Fruit fly (Drosophila melanogaster): ENCODE results near the gene xit.

The xit gene

DNA sequence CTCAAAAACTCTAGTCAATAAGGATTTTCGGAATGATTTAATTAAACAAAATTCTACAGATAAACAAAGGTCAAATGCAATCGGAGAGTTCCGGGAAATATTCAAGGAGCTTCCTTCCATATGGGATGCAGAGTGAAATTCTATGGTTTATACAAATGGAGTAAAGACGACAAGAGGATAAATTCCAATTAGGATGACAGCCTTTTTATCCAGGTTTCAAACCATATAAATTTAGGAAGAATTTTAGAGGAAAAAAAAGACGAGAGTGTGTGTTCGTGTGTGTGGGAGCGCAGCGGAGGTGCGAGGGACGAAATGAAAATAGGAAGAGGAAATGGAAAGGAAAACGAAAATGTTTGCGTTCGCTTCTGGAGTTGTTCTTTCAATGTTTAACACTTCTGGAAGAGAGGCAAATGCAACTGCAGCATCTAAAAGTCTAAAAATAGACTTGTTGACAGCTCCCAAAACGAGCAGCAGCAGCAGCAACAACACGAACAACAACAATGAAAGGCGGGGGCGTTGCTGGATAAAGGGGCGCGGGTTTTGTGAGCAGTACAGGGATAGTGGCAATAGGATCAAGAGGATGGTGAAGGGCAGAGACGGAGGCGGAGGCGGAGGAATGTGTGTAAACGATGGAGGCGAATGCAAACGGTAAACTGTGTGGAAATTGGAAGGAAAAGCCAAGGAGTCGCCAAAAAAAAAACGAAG lies 18.3 kb upstream of the xit start:
- TF ChIP-seq stwl (tag; optimal IDR thresholded peaks at IDR 0.05), result peak; percentile 7
- TF ChIP-seq insv (GFP tag; optimal IDR thresholded peaks at IDR 0.05), result peak; percentile 86 to 97
- no peak for TF ChIP-seq Atf6 (GFP tag; IDR thresholded peaks at IDR 0.05)
- peak; percentile 1 for TF ChIP-seq psq (GFP tag; optimal IDR thresholded peaks at IDR 0.05)
- 0 out of 2 replicates have a peak, but pooled peaks have one; percentile 50 for TF ChIP-seq aop (GFP tag; IDR thresholded peaks at IDR 0.05)
- TF ChIP-seq CG4360 (GFP tag; IDR thresholded peaks at IDR 0.05), result peak; percentile 86
- peak; percentile 18 for TF ChIP-seq zf30C (GFP tag; optimal IDR thresholded peaks at IDR 0.05)
- peak; percentile 11 for TF ChIP-seq zen (tag; optimal IDR thresholded peaks at IDR 0.05)
- TF ChIP-seq sr (GFP tag; IDR thresholded peaks at IDR 0.05), result peak; percentile 51; the same call in 2 of the 3 replicates
- peak; percentile 22 for TF ChIP-seq sens (GFP tag)
- peak; percentile 95 for TF ChIP-seq crol (GFP tag; IDR thresholded peaks at IDR 0.05)
- TF ChIP-seq Elba2 (GFP tag; optimal IDR thresholded peaks at IDR 0.05), result peak; percentile 38
- TF ChIP-seq pita (GFP tag; optimal IDR thresholded peaks at IDR 0.05), result peak; percentile 36
- no peak for TF ChIP-seq Hmr (GFP tag; optimal IDR thresholded peaks at IDR 0.05)
- TF ChIP-seq Usf (GFP tag; optimal IDR thresholded peaks at IDR 0.05), result no peak
- TF ChIP-seq Ets65A (GFP tag), result peak; percentile 2
- TF ChIP-seq Dek (tag; optimal IDR thresholded peaks at IDR 0.05), result no peak
- no peak for TF ChIP-seq H15 (GFP tag; IDR thresholded peaks at IDR 0.05)
- TF ChIP-seq Med (GFP tag), result peak; percentile 38
- TF ChIP-seq cad (GFP tag; optimal IDR thresholded peaks at IDR 0.05), result no peak
- no peak for TF ChIP-seq NC2α (GFP tag; optimal IDR thresholded peaks at IDR 0.05)
- TF ChIP-seq B-H1 (GFP tag; IDR thresholded peaks at IDR 0.05), result no peak

DNA sequence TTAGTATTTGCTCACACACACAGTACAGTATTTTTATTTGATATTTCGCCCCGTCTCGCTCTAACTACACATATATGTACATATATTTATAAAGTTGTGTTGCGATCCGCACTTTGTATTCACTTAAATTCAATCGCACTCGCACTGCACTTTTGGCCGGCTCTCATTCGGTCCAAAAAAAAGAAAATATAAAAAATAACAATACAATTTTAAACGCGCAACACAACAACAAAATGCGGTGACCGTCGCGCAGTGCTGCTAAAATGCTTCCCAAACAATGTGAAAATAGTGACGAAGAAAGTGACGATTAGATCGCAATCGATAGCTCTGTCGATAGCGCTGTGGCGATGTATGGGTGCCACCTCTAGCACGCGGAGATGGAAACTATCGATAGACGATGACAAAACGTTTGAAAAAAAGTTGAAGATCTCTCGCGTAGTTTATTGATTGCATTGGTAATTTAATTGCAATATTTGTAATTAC lies 17.5 kb upstream of the xit start, which contains the start of the genes C3G and pod1:
TSS of gene C3G (minus strand) at position 282 of the 483 bp plus-strand sequence.
TSS of gene pod1 (plus strand) at position 373 of the 483 bp plus-strand sequence.
- TF ChIP-seq CG13123 (GFP tag; optimal IDR thresholded peaks at IDR 0.05) (no peak), crp (GFP tag; optimal IDR thresholded peaks at IDR 0.05) (peak in 1 of 2 experiments; percentile 26), Hmr (GFP tag; optimal IDR thresholded peaks at IDR 0.05) (peak; percentile 59), CG4424 (GFP tag; optimal IDR thresholded peaks at IDR 0.05) (peak; percentile 30), Nf-YB (GFP tag; optimal IDR thresholded peaks at IDR 0.05) (peak; percentile 21), B-H2 (GFP tag; optimal IDR thresholded peaks at IDR 0.05) (peak; percentile 48), CG32532 (GFP tag; IDR thresholded peaks at IDR 0.05) (no peak), CG9797 (GFP tag; optimal IDR thresholded peaks at IDR 0.05) (peak; percentile 83), Chrac-16 (GFP tag; optimal IDR thresholded peaks at IDR 0.05) (peak; percentile 31), CG18011 (GFP tag; optimal IDR thresholded peaks at IDR 0.05) (peak; percentile 23), ash1 (GFP tag; optimal IDR thresholded peaks at IDR 0.05) (no peak), CG13894 (tag; optimal IDR thresholded peaks at IDR 0.05) (peak; percentile 67), Fer2 (tag; optimal IDR thresholded peaks at IDR 0.05) (no peak), CG1792 (GFP tag; optimal IDR thresholded peaks at IDR 0.05) (peak; percentile 18), ewg (GFP tag; optimal IDR thresholded peaks at IDR 0.05) (peak; percentile 48), zfh2 (GFP tag; optimal IDR thresholded peaks at IDR 0.05) (peak; percentile 41), phol (tag; optimal IDR thresholded peaks at IDR 0.05) (peak; percentile 53), CG10147 (GFP tag; optimal IDR thresholded peaks at IDR 0.05) (no peak), bab2 (GFP tag; optimal IDR thresholded peaks at IDR 0.05) (no peak), CG7271 (tag; optimal IDR thresholded peaks at IDR 0.05) (no peak), Scr (GFP tag; IDR thresholded peaks at IDR 0.05; ENCODE audit: partially characterized antibody) (peak; percentile 96), CG16813 (GFP tag; IDR thresholded peaks at IDR 0.05; ENCODE audit: partially characterized antibody) (peak; percentile 99), pnt (GFP tag; optimal IDR thresholded peaks at IDR 0.05) (no peak), Sox100B (GFP tag; optimal IDR thresholded peaks at IDR 0.05) (no peak), mam (GFP tag; optimal IDR thresholded peaks at IDR 0.05) (peak; percentile 68), Sry-δ (GFP tag; optimal IDR thresholded peaks at IDR 0.05) (peak; percentile 100), kah (GFP tag; optimal IDR thresholded peaks at IDR 0.05) (no peak), Gug (GFP tag; IDR thresholded peaks at IDR 0.05) (peak; percentile 65; the same call in 2 of the 4 replicates), CG7987 (GFP tag; optimal IDR thresholded peaks at IDR 0.05) (peak; percentile 5)
